Worm (Caenorhabditis elegans): ENCODE measurements around the gene cubn-1.

- TF ChIP-seq flt-1 (GFP tag; IDR thresholded peaks at IDR 0.05), result no peak
- TF ChIP-seq T22C8.4 (GFP tag; IDR thresholded peaks at IDR 0.05), result no peak
- no peak for TF ChIP-seq cog-1 (tag; optimal IDR thresholded peaks at IDR 0.05)
Observed at ce11 chrV:12637238-12637690, 26.1 kb downstream of the cubn-1 start, which contains the start of gene F56H9.2.
